Worm (Caenorhabditis elegans): ENCODE results near the gene F54E4.3.

DNA sequence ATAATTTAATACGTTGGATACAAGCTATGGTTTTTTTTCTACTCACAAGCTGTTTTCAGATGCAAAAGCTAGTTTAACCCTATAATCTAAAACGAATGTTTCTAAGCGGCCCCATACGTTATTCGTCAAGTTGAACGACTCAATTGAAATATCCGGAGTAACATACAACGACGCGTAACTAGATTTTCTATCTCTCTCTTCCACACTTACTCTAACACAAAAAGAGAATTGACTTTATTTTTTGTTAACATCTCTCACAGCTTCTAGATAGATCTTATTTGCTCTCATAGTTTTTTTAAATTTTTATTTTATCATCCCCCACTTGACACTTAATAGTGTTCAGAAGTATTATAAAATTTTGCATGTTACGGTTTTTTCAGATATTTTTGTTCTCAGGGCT, 43.0 kb downstream of the F54E4.3 start:
- TF ChIP-seq ama-1 (optimal IDR thresholded peaks at IDR 0.05) = no peak
- TF ChIP-seq ama-1 (GFP tag; optimal IDR thresholded peaks at IDR 0.05) = no peak
- TF ChIP-seq nfya-2 (GFP tag; IDR thresholded peaks at IDR 0.05) = no peak
- no peak for TF ChIP-seq unc-130 (GFP tag; optimal IDR thresholded peaks at IDR 0.05)
- no peak for TF ChIP-seq mel-28 (tag; optimal IDR thresholded peaks at IDR 0.05; ENCODE audit: borderline replicate concordance)
- no peak for TF ChIP-seq F10E7.11 (tag; optimal IDR thresholded peaks at IDR 0.05)
- no peak for TF ChIP-seq efl-1 (GFP tag; optimal IDR thresholded peaks at IDR 0.05)
- no peak for TF ChIP-seq dpl-1 (GFP tag; optimal IDR thresholded peaks at IDR 0.05)
- no peak for TF ChIP-seq pha-4 (tag; optimal IDR thresholded peaks at IDR 0.05)
- TF ChIP-seq egrh-3 (GFP tag; IDR thresholded peaks at IDR 0.05) = no peak
